Worm (Caenorhabditis elegans) whole organism, mixed stage, embryonic: ENCODE results near the gene K07H8.9.

ENCODE experiments used
- M03D4.4 ChIP-seq: sonication (generic microtip); optimal IDR thresholded peaks from 2 replicates; lab custom pipeline; 2017; ENCODE audit warnings: mild to moderate bottlenecking, missing genetic modification characterization, missing compliant biosample characterization
- blmp-1 ChIP-seq: fragments of 150-350 bp; optimal IDR thresholded peaks from 2 replicates; lab custom pipeline; 2014; ENCODE audit warnings: missing biosample characterization, missing genetic modification characterization
- ceh-39 ChIP-seq: fragments of 150-350 bp; optimal IDR thresholded peaks from 2 replicates; lab custom pipeline; 2014; ENCODE audit warnings: missing biosample characterization, missing genetic modification characterization
- ceh-43 ChIP-seq: fragments of 200-800 bp; sonication (Bioruptor generic); optimal IDR thresholded peaks from 2 replicates; lab custom pipeline; 2018; ENCODE audit warnings: mild to moderate bottlenecking, missing genetic modification characterization, moderate library complexity, missing compliant biosample characterization
- ceh-83 ChIP-seq: fragments of 200-800 bp; sonication (Bioruptor generic); optimal IDR thresholded peaks from 2 replicates; lab custom pipeline; 2018; ENCODE audit warnings: mild to moderate bottlenecking, missing genetic modification characterization, missing compliant biosample characterization
- cnd-1 ChIP-seq: fragments of 200-800 bp; sonication (Bioruptor generic); optimal IDR thresholded peaks from 2 replicates; lab custom pipeline; 2018; ENCODE audit warnings: mild to moderate bottlenecking, missing genetic modification characterization, missing compliant biosample characterization
- drap-1 ChIP-seq: fragments of 200-800 bp; sonication (Bioruptor generic); optimal IDR thresholded peaks from 3 replicates; lab custom pipeline; 2018; ENCODE audit warnings: mild to moderate bottlenecking, missing genetic modification characterization, missing compliant biosample characterization
- elt-1 ChIP-seq: sonication (generic microtip); optimal IDR thresholded peaks from 2 replicates; lab custom pipeline; 2017; ENCODE audit warnings: missing genetic modification characterization, mild to moderate bottlenecking, missing compliant biosample characterization, antibody characterized with exemption, moderate library complexity, borderline replicate concordance; ENCODE audit not compliant: insufficient read depth
- elt-3 ChIP-seq: fragments of 150-350 bp; optimal IDR thresholded peaks from 2 replicates; lab custom pipeline; 2014; ENCODE audit warnings: missing biosample characterization, missing genetic modification characterization
- flh-1 ChIP-seq: fragments of 200-800 bp; sonication (Bioruptor generic); optimal IDR thresholded peaks from 2 replicates; lab custom pipeline; 2018; ENCODE audit warnings: mild to moderate bottlenecking, missing genetic modification characterization, moderate library complexity, missing compliant biosample characterization
- ham-2 ChIP-seq: fragments of 200-800 bp; sonication (Bioruptor generic); optimal IDR thresholded peaks from 2 replicates; lab custom pipeline; 2018; ENCODE audit warnings: mild to moderate bottlenecking, missing genetic modification characterization, missing compliant biosample characterization
- hlh-1 ChIP-seq: fragments of 150-350 bp; optimal IDR thresholded peaks from 2 replicates; lab custom pipeline; 2014; ENCODE audit warnings: missing biosample characterization, missing genetic modification reagents, missing genetic modification characterization
- lin-13 ChIP-seq: fragments of 150-350 bp; optimal IDR thresholded peaks from 2 replicates; lab custom pipeline; 2014; ENCODE audit warnings: missing biosample characterization, missing genetic modification characterization
- lin-32 ChIP-seq: fragments of 200-800 bp; sonication (Bioruptor generic); optimal IDR thresholded peaks from 2 replicates; lab custom pipeline; 2018; ENCODE audit warnings: mild to moderate bottlenecking, missing genetic modification characterization, missing compliant biosample characterization
- lsy-2 ChIP-seq: fragments of 150-350 bp; optimal IDR thresholded peaks from 2 replicates; lab custom pipeline; 2014; ENCODE audit warnings: missing biosample characterization, missing genetic modification characterization
- mab-5 ChIP-seq: fragments of 150-350 bp; optimal IDR thresholded peaks from 2 replicates; lab custom pipeline; 2014; ENCODE audit warnings: missing biosample characterization, missing genetic modification characterization
- mep-1 ChIP-seq: fragments of 150-350 bp; optimal IDR thresholded peaks from 2 replicates; lab custom pipeline; 2017; ENCODE audit warnings: missing biosample characterization, missing genetic modification reagents, missing genetic modification characterization, inconsistent platforms
- mls-2 ChIP-seq: sonication (generic microtip); optimal IDR thresholded peaks from 2 replicates; lab custom pipeline; 2016; ENCODE audit warnings: mild to moderate bottlenecking, missing genetic modification characterization, moderate library complexity, missing compliant biosample characterization
- nhr-12 ChIP-seq: fragments of 150-350 bp; optimal IDR thresholded peaks from 2 replicates; lab custom pipeline; 2014; ENCODE audit warnings: missing biosample characterization, missing genetic modification characterization
- nhr-2 ChIP-seq: fragments of 150-350 bp; optimal IDR thresholded peaks from 2 replicates; lab custom pipeline; 2014; ENCODE audit warnings: missing biosample characterization, missing genetic modification characterization
- nhr-237 ChIP-seq: fragments of 150-350 bp; optimal IDR thresholded peaks from 2 replicates; lab custom pipeline; 2014; ENCODE audit warnings: missing biosample characterization, missing genetic modification characterization
- nhr-28 ChIP-seq: fragments of 150-350 bp; optimal IDR thresholded peaks from 2 replicates; lab custom pipeline; 2014; ENCODE audit warnings: missing biosample characterization, missing genetic modification characterization
- nhr-76 ChIP-seq: sonication (generic microtip); optimal IDR thresholded peaks from 2 replicates; lab custom pipeline; 2017; ENCODE audit warnings: missing biosample characterization, missing genetic modification characterization
- pha-4 ChIP-seq: fragments of 150-350 bp; optimal IDR thresholded peaks from 2 replicates; lab custom pipeline; 2018; ENCODE audit warnings: missing biosample characterization, missing genetic modification reagents, missing genetic modification characterization
- sem-2 ChIP-seq: fragments of 200-800 bp; sonication (Bioruptor generic); optimal IDR thresholded peaks from 2 replicates; lab custom pipeline; 2018; ENCODE audit warnings: mild to moderate bottlenecking, missing genetic modification characterization, missing compliant biosample characterization
- snpc-4 ChIP-seq: fragments of 150-350 bp; optimal IDR thresholded peaks from 2 replicates; lab custom pipeline; 2014; ENCODE audit warnings: missing biosample characterization, missing genetic modification characterization
- sptf-1 ChIP-seq: sonication (generic microtip); optimal IDR thresholded peaks from 2 replicates; lab custom pipeline; 2017; ENCODE audit warnings: mild to moderate bottlenecking, missing genetic modification characterization, moderate library complexity, missing compliant biosample characterization
- tbx-8 ChIP-seq: fragments of 200-800 bp; sonication (Bioruptor generic); optimal IDR thresholded peaks from 2 replicates; lab custom pipeline; 2018; ENCODE audit warnings: mild to moderate bottlenecking, missing genetic modification characterization, moderate library complexity, missing compliant biosample characterization
- unc-120 ChIP-seq: sonication (generic microtip); optimal IDR thresholded peaks from 2 replicates; lab custom pipeline; 2017; ENCODE audit warnings: missing genetic modification characterization, missing compliant biosample characterization; ENCODE audit not compliant: poor library complexity, severe bottlenecking
- unc-39 ChIP-seq: fragments of 150-350 bp; optimal IDR thresholded peaks from 2 replicates; lab custom pipeline; 2014; ENCODE audit warnings: missing biosample characterization, missing genetic modification characterization
- zip-8 ChIP-seq: fragments of 150-350 bp; optimal IDR thresholded peaks from 2 replicates; lab custom pipeline; 2014; ENCODE audit warnings: missing biosample characterization, missing genetic modification characterization

The K07H8.9 gene

DNA sequence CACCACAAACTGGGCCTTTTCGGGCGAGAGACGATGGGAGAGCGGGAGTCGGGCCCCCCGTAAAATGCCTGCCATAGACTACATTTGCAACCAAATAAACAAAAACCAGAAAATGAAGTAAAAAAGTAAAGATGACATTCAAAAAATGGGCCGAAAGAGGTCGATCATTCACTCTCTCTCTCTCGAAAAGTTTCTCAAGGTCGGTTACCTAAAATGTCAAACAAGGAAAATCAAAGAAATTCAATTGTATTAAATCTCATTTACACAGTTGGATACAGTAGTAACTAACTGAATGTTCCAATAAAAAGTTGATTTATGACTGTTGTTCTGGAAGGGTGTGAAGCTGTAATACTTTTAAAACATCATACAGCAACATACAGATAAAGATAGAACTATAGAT, 32.5 kb upstream of the K07H8.9 start:
- TF ChIP-seq lin-32 (GFP tag; lab: Kevin White, UChicago) (no peak), lsy-2 (no peak), nhr-2 (tag; lab: Kevin White, UChicago) (no peak), mls-2 (no peak), sem-2 (no peak), mab-5 (tag; lab: Kevin White, UChicago) (no peak), nhr-28 (tag; lab: Kevin White, UChicago) (no peak), tbx-8 (GFP tag; lab: Kevin White, UChicago) (no peak), unc-120 (tag; lab: Kevin White, UChicago) (no peak), ceh-39 (tag; lab: Kevin White, UChicago) (no peak), nhr-12 (tag; lab: Kevin White, UChicago) (no peak), elt-1 (tag; lab: Kevin White, UChicago) (no peak), hlh-1 (no peak), nhr-76 (tag; lab: Kevin White, UChicago) (no peak), zip-8 (tag; lab: Kevin White, UChicago) (no peak), snpc-4 (tag; lab: Kevin White, UChicago) (no peak), M03D4.4 (tag; lab: Kevin White, UChicago) (no peak), drap-1 (GFP tag; lab: Kevin White, UChicago) (no peak), elt-3 (no peak), nhr-237 (no peak)

ce11 chrIV:8317800-8318199, 31.5 kb upstream of the K07H8.9 start:
- TF ChIP-seq flh-1 (GFP tag; lab: Kevin White, UChicago): no peak
- no peak for TF ChIP-seq M03D4.4 (tag; lab: Kevin White, UChicago)
- TF ChIP-seq cnd-1: no peak
- TF ChIP-seq nhr-76 (tag; lab: Kevin White, UChicago): no peak
- TF ChIP-seq mls-2: no peak
- no peak for TF ChIP-seq unc-120 (tag; lab: Kevin White, UChicago)
- TF ChIP-seq lsy-2: no peak
- no peak for TF ChIP-seq sptf-1 (tag; lab: Kevin White, UChicago)

ce11 chrIV:8312846-8313245, 26.6 kb upstream of the K07H8.9 start, which contains the start of gene F35H10.10:
Gene F35H10.10 (minus strand): TSS chrIV:8312946.
- TF ChIP-seq pha-4 (no peak), nhr-76 (tag; lab: Kevin White, UChicago) (no peak), cnd-1 (no peak), blmp-1 (tag; lab: Kevin White, UChicago) (no peak), zip-8 (tag; lab: Kevin White, UChicago) (no peak), unc-120 (tag; lab: Kevin White, UChicago) (no peak), tbx-8 (GFP tag; lab: Kevin White, UChicago) (no peak), ceh-83 (GFP tag; lab: Kevin White, UChicago) (no peak)

DNA sequence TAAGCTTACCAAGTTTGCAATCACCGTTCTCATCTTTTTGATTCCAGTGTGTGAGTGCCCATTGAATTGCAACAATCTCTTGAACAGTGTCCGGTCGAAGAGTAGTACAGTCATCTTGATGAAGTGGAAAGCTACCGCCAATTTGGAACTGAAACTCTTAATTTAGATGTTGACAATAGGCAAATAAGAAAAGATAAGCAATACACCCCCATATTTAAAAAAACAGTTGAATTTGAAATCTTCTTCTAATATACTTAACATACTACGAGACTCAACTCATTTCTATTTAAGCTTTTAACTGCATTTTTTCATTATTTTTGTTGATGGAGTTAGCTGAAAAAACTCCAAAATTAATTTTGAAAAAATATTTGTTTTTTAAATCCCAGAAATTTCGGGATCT, 25.8 kb upstream of the K07H8.9 start:
- TF ChIP-seq ceh-43 (no peak), sem-2 (no peak), snpc-4 (tag; lab: Kevin White, UChicago) (no peak), mls-2 (no peak), zip-8 (tag; lab: Kevin White, UChicago) (no peak)

- TF ChIP-seq nhr-28 (tag; lab: Kevin White, UChicago) (no peak), blmp-1 (tag; lab: Kevin White, UChicago) (no peak), lin-13 (tag; lab: Kevin White, UChicago) (no peak), flh-1 (GFP tag; lab: Kevin White, UChicago) (no peak)
Observed at ce11 chrIV:8307408-8307807, 21.1 kb upstream of the K07H8.9 start.

ce11 chrIV:8303668-8304067, 17.4 kb upstream of the K07H8.9 start, which contains the start of gene vha-5:
Gene vha-5 (plus strand): TSS chrIV:8303968.
- TF ChIP-seq ham-2 (GFP tag; lab: Kevin White, UChicago) (no peak), nhr-237 (no peak), snpc-4 (tag; lab: Kevin White, UChicago) (no peak), unc-120 (tag; lab: Kevin White, UChicago) (no peak), lsy-2 (no peak), mep-1 (tag; lab: Kevin White, UChicago) (no peak), zip-8 (tag; lab: Kevin White, UChicago) (no peak), lin-13 (tag; lab: Kevin White, UChicago) (no peak), unc-39 (tag; lab: Kevin White, UChicago) (no peak)
